Fruit fly (Drosophila melanogaster) whole organism, prepupa: ENCODE results near the gene BHD.

Experiments used
- CG10631 ChIP-seq: fragments of 200-800 bp; sonication (Bioruptor generic); optimal IDR thresholded peaks from 2 replicates; lab custom pipeline; 2016; ENCODE audit warnings: missing biosample characterization, missing genetic modification characterization
- CG11294 ChIP-seq: fragments of 200-800 bp; sonication (Bioruptor generic); IDR thresholded peaks from 2 replicates; pipeline ENCODE4 v1.3.6; 2022; ENCODE audit warnings: missing biosample characterization, missing genetic modification characterization
- CG11762 ChIP-seq: fragments of 200-800 bp; sonication (Bioruptor generic); optimal IDR thresholded peaks from 3 replicates; lab custom pipeline; 2016; ENCODE audit warnings: missing biosample characterization, missing genetic modification characterization; ENCODE audit not compliant: insufficient read depth
- CG11902 ChIP-seq: fragments of 200-800 bp; sonication (Bioruptor generic); optimal IDR thresholded peaks from 3 replicates; lab custom pipeline; 2016; ENCODE audit warnings: missing biosample characterization, missing genetic modification characterization
- CG15336 ChIP-seq: fragments of 200-800 bp; sonication (Bioruptor generic); IDR thresholded peaks from 2 replicates; pipeline ENCODE4 v1.3.6; 2022; ENCODE audit warnings: missing biosample characterization, missing genetic modification characterization
- CG16779 ChIP-seq: fragments of 200-800 bp; sonication (Bioruptor generic); optimal IDR thresholded peaks from 3 replicates; lab custom pipeline; 2017; ENCODE audit warnings: missing biosample characterization, mild to moderate bottlenecking, missing genetic modification characterization
- CG3032 ChIP-seq: fragments of 200-800 bp; optimal IDR thresholded peaks from 2 replicates; lab custom pipeline; 2019; ENCODE audit warnings: missing biosample characterization, mild to moderate bottlenecking, missing genetic modification characterization, moderate library complexity
- CG31627 ChIP-seq: fragments of 200-800 bp; sonication (Bioruptor generic); optimal IDR thresholded peaks from 3 replicates; lab custom pipeline; 2016; ENCODE audit warnings: missing biosample characterization, missing genetic modification characterization
- CG32006 ChIP-seq: fragments of 200-800 bp; sonication (Bioruptor generic); optimal IDR thresholded peaks from 3 replicates; lab custom pipeline; 2017; ENCODE audit warnings: missing biosample characterization, mild to moderate bottlenecking, missing genetic modification characterization
- CG3919 ChIP-seq: fragments of 200-800 bp; sonication (Bioruptor generic); optimal IDR thresholded peaks from 3 replicates; lab custom pipeline; 2016; ENCODE audit warnings: missing biosample characterization, missing genetic modification characterization
- CG4318 ChIP-seq: fragments of 200-800 bp; sonication (Bioruptor generic); optimal IDR thresholded peaks from 3 replicates; lab custom pipeline; 2017; ENCODE audit warnings: missing biosample characterization, mild to moderate bottlenecking, missing genetic modification characterization
- CG6163 ChIP-seq: fragments of 200-800 bp; sonication (Bioruptor generic); IDR thresholded peaks from 3 replicates; pipeline ENCODE4 v1.3.6; 2022; ENCODE audit warnings: missing biosample characterization, missing genetic modification characterization
- CG6792 ChIP-seq: fragments of 200-800 bp; sonication (Bioruptor generic); optimal IDR thresholded peaks from 3 replicates; lab custom pipeline; 2016; ENCODE audit warnings: missing biosample characterization, missing genetic modification characterization
- CG6808 ChIP-seq: fragments of 200-800 bp; sonication (Bioruptor generic); optimal IDR thresholded peaks from 3 replicates; lab custom pipeline; 2017; ENCODE audit warnings: missing biosample characterization, missing genetic modification characterization, mild to moderate bottlenecking, moderate library complexity, missing genetic modification reagents
- CG6854 ChIP-seq: fragments of 200-800 bp; sonication (Bioruptor generic); optimal IDR thresholded peaks from 2 replicates; lab custom pipeline; 2017; ENCODE audit warnings: missing biosample characterization, mild to moderate bottlenecking, missing genetic modification characterization
- CG8119 ChIP-seq: fragments of 200-800 bp; sonication (Bioruptor generic); IDR thresholded peaks from 3 replicates; pipeline ENCODE4 v1.3.6; 2022; ENCODE audit warnings: missing biosample characterization, missing genetic modification characterization
- CG8319 ChIP-seq: fragments of 200-800 bp; sonication (Bioruptor generic); optimal IDR thresholded peaks from 3 replicates; lab custom pipeline; 2016; ENCODE audit warnings: missing biosample characterization, missing genetic modification characterization
- CG8632 ChIP-seq: fragments of 200-800 bp; sonication (Bioruptor generic); optimal IDR thresholded peaks from 3 replicates; lab custom pipeline; 2016; ENCODE audit warnings: missing biosample characterization, missing genetic modification characterization
- CG9139 ChIP-seq: fragments of 200-800 bp; sonication (Bioruptor generic); optimal IDR thresholded peaks from 3 replicates; lab custom pipeline; 2017; ENCODE audit warnings: missing biosample characterization, mild to moderate bottlenecking, missing genetic modification characterization
- Eip75B ChIP-seq: fragments of 200-800 bp; sonication (Bioruptor generic); optimal IDR thresholded peaks from 3 replicates; lab custom pipeline; 2016; ENCODE audit warnings: missing biosample characterization, missing genetic modification characterization
- Eip78C ChIP-seq: fragments of 200-800 bp; sonication (Bioruptor generic); peaks from one replicate; lab custom pipeline; 2016; ENCODE audit warnings: missing biosample characterization, missing genetic modification characterization
- Eip93F ChIP-seq: fragments of 200-800 bp; sonication (Bioruptor generic); optimal IDR thresholded peaks from 2 replicates; lab custom pipeline; 2016; ENCODE audit warnings: missing biosample characterization, mild to moderate bottlenecking, missing genetic modification characterization
- Ets21C ChIP-seq: fragments of 200-800 bp; sonication (Bioruptor generic); optimal IDR thresholded peaks from 3 replicates; lab custom pipeline; 2016; ENCODE audit warnings: missing biosample characterization, missing genetic modification characterization
- Ets96B ChIP-seq: fragments of 200-800 bp; optimal IDR thresholded peaks from 2 replicates; lab custom pipeline; 2019; ENCODE audit warnings: missing biosample characterization, mild to moderate bottlenecking, missing genetic modification characterization, moderate library complexity
- Gug ChIP-seq: fragments of 200-800 bp; sonication (Bioruptor generic); IDR thresholded peaks from 2 replicates; pipeline ENCODE4 v1.3.6; 2022; ENCODE audit warnings: missing biosample characterization, missing genetic modification characterization
- Hr38 ChIP-seq: sonication (Bioruptor generic); optimal IDR thresholded peaks from 2 replicates; lab custom pipeline; 2016; ENCODE audit warnings: missing biosample characterization, missing genetic modification characterization
- Hr39 ChIP-seq: fragments of 200-800 bp; sonication (Bioruptor generic); optimal IDR thresholded peaks from 2 replicates; lab custom pipeline; 2016; ENCODE audit warnings: missing biosample characterization, missing genetic modification characterization
- Hr4 ChIP-seq: fragments of 200-800 bp; sonication (Bioruptor generic); optimal IDR thresholded peaks from 3 replicates; lab custom pipeline; 2016; ENCODE audit warnings: missing biosample characterization, missing genetic modification characterization
- Lpt ChIP-seq: fragments of 200-800 bp; sonication (Bioruptor generic); optimal IDR thresholded peaks from 3 replicates; lab custom pipeline; 2016; ENCODE audit warnings: missing biosample characterization, missing genetic modification characterization
- Met ChIP-seq: fragments of 200-800 bp; sonication (Bioruptor generic); optimal IDR thresholded peaks from 3 replicates; lab custom pipeline; 2016; ENCODE audit warnings: missing biosample characterization, missing genetic modification characterization
- OdsH ChIP-seq: fragments of 200-800 bp; sonication (Bioruptor generic); optimal IDR thresholded peaks from 3 replicates; lab custom pipeline; 2016; ENCODE audit warnings: missing biosample characterization, missing genetic modification characterization
- Smox ChIP-seq: fragments of 200-800 bp; sonication (Bioruptor generic); optimal IDR thresholded peaks from 3 replicates; lab custom pipeline; 2016; ENCODE audit warnings: missing biosample characterization, missing genetic modification characterization
- Sox102F ChIP-seq: fragments of 200-800 bp; sonication (Bioruptor generic); optimal IDR thresholded peaks from 2 replicates; lab custom pipeline; 2016; ENCODE audit warnings: missing biosample characterization, mild to moderate bottlenecking, missing genetic modification characterization
- Sox14 ChIP-seq: fragments of 200-800 bp; sonication (Bioruptor generic); optimal IDR thresholded peaks from 3 replicates; lab custom pipeline; 2016; ENCODE audit warnings: missing biosample characterization, missing genetic modification characterization
- Sox15 ChIP-seq: fragments of 200-800 bp; sonication (Bioruptor generic); optimal IDR thresholded peaks from 3 replicates; lab custom pipeline; 2016; ENCODE audit warnings: missing biosample characterization, missing genetic modification characterization
- achi ChIP-seq: fragments of 200-800 bp; sonication (Bioruptor generic); optimal IDR thresholded peaks from 3 replicates; lab custom pipeline; 2016; ENCODE audit warnings: missing biosample characterization, missing genetic modification characterization
- acj6 ChIP-seq: fragments of 200-800 bp; sonication (Bioruptor generic); optimal IDR thresholded peaks from 3 replicates; lab custom pipeline; 2016; ENCODE audit warnings: missing biosample characterization, missing genetic modification characterization
- cyc ChIP-seq: fragments of 200-800 bp; sonication (Bioruptor generic); optimal IDR thresholded peaks from 3 replicates; lab custom pipeline; 2016; ENCODE audit warnings: missing biosample characterization, missing genetic modification characterization
- dsx ChIP-seq: fragments of 200-800 bp; optimal IDR thresholded peaks from 3 replicates; lab custom pipeline; 2019; ENCODE audit warnings: missing biosample characterization, mild to moderate bottlenecking, missing genetic modification characterization, moderate library complexity; ENCODE audit not compliant: poor library complexity, severe bottlenecking
- eg ChIP-seq: fragments of 200-800 bp; sonication (Bioruptor generic); IDR thresholded peaks from 3 replicates; pipeline ENCODE4 v1.3.6; 2022; ENCODE audit warnings: missing biosample characterization, missing genetic modification characterization
- esn ChIP-seq: fragments of 200-800 bp; sonication (Bioruptor generic); optimal IDR thresholded peaks from 2 replicates; lab custom pipeline; 2016; ENCODE audit warnings: missing biosample characterization, mild to moderate bottlenecking, missing genetic modification characterization, moderate library complexity
- fkh ChIP-seq: fragments of 200-800 bp; sonication (Bioruptor generic); optimal IDR thresholded peaks from 3 replicates; lab custom pipeline; 2017; ENCODE audit warnings: missing biosample characterization, mild to moderate bottlenecking, missing genetic modification characterization, moderate library complexity
- lz ChIP-seq: fragments of 200-800 bp; sonication (Bioruptor generic); optimal IDR thresholded peaks from 3 replicates; lab custom pipeline; 2016; ENCODE audit warnings: missing biosample characterization, missing genetic modification characterization
- net ChIP-seq: fragments of 200-800 bp; sonication (Bioruptor generic); optimal IDR thresholded peaks from 3 replicates; lab custom pipeline; 2016; ENCODE audit warnings: missing biosample characterization, missing genetic modification characterization
- pdm3 ChIP-seq: fragments of 200-800 bp; sonication (Bioruptor generic); optimal IDR thresholded peaks from 3 replicates; lab custom pipeline; 2016; ENCODE audit warnings: missing biosample characterization, missing genetic modification characterization
- salr ChIP-seq, 2 experiments: fragments of 200-800 bp; sonication (Bioruptor generic); optimal IDR thresholded peaks; 3 replicates each; lab custom pipeline; 2016 to 2018; ENCODE audit warnings: missing biosample characterization in 2 of 2, missing genetic modification characterization in 2 of 2, mild to moderate bottlenecking in 1 of 2
- ss ChIP-seq, 2 experiments: fragments of 200-800 bp; sonication (Bioruptor generic); optimal IDR thresholded peaks; 2 replicates in 1 of 2; 3 replicates in 1 of 2; lab custom pipeline; 2017 to 2018; ENCODE audit warnings: mild to moderate bottlenecking in 2 of 2, missing biosample characterization in 2 of 2, missing genetic modification characterization in 2 of 2, moderate library complexity in 1 of 2
- topi ChIP-seq: fragments of 200-800 bp; sonication (Bioruptor generic); optimal IDR thresholded peaks from 3 replicates; lab custom pipeline; 2016; ENCODE audit warnings: missing biosample characterization, missing genetic modification characterization
- vri ChIP-seq: fragments of 200-800 bp; sonication (Bioruptor generic); optimal IDR thresholded peaks from 3 replicates; lab custom pipeline; 2016; ENCODE audit warnings: missing biosample characterization, mild to moderate bottlenecking, missing genetic modification characterization

BHD gene

DNA sequence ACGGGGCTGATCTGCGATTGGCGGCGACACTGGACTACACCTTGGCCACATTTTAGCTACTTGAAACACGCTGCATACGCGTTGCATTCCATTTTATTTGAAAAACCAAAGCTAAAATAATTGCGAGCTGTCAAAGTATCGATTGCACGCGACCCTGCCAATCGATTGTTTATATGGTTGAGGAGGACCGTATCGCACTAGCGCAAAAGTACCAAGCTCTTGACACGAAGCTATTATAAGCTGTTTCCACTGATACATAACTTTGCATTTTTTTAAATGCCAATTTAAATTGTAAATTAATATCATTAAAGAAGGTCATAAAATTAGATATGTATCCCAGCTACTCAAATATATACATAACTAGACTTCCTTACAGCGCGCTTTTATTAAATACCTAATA is 10.8 kb downstream of the BHD start, which contains the start of gene Cdc27:
Cdc27 (minus strand) TSS at position 174 of the 400 bp plus-strand sequence.
- TF ChIP-seq fkh (GFP tag; lab: Kevin White, UChicago) = peak; percentile 15
- TF ChIP-seq CG15336 = 0 out of 2 replicates have a peak, but pooled peaks have one; percentile 12
- peak; percentile 4 for TF ChIP-seq Met (GFP tag; lab: Kevin White, UChicago)
- peak; percentile 14 for TF ChIP-seq Ets96B (tag; lab: Kevin White, UChicago)
- TF ChIP-seq CG6854 (GFP tag; lab: Kevin White, UChicago) = no peak
- peak; percentile 50; the same call in 1 of the 3 replicates for TF ChIP-seq CG6163 (GFP tag; lab: Robert Waterston, UW)
- no peak for TF ChIP-seq CG8319 (GFP tag; lab: Kevin White, UChicago)
- peak; percentile 8 for TF ChIP-seq topi (GFP tag; lab: Kevin White, UChicago)
- TF ChIP-seq pdm3 = peak; percentile 12
- no peak for TF ChIP-seq CG16779
- no peak for TF ChIP-seq CG11902 (GFP tag; lab: Kevin White, UChicago)
- TF ChIP-seq Hr39 (GFP tag; lab: Kevin White, UChicago) = peak; percentile 21
- no peak for TF ChIP-seq CG32006
- TF ChIP-seq CG31627 (GFP tag; lab: Kevin White, UChicago) = no peak
- no peak for TF ChIP-seq salr (GFP tag; optimal IDR thresholded peaks at IDR 0.05; lab: Kevin White, UChicago)
- no peak for TF ChIP-seq CG6792 (GFP tag; lab: Kevin White, UChicago)
- no peak for TF ChIP-seq Sox15 (GFP tag; lab: Kevin White, UChicago)
- TF ChIP-seq CG3919 (GFP tag; lab: Kevin White, UChicago) = peak; percentile 12
- TF ChIP-seq dsx (GFP tag; lab: Kevin White, UChicago) = no peak
- peak; percentile 39 for TF ChIP-seq esn
- TF ChIP-seq Smox (GFP tag; lab: Kevin White, UChicago) = peak; percentile 4
- no peak for TF ChIP-seq Ets21C (GFP tag; lab: Kevin White, UChicago)
- no peak for TF ChIP-seq CG9139
- no peak for TF ChIP-seq eg (GFP tag; lab: Robert Waterston, UW)
- peak; percentile 29 for TF ChIP-seq cyc (GFP tag; lab: Kevin White, UChicago)
- TF ChIP-seq Sox14 = peak; percentile 44
- TF ChIP-seq lz (GFP tag; lab: Kevin White, UChicago) = peak; percentile 28
- peak; percentile 20; the same call in 1 of the 3 replicates for TF ChIP-seq CG8119
- TF ChIP-seq CG3032 (tag; lab: Kevin White, UChicago) = peak; percentile 41
- peak; percentile 66 for TF ChIP-seq achi (GFP tag; lab: Kevin White, UChicago)
- peak; percentile 34 for TF ChIP-seq Hr4 (GFP tag; lab: Kevin White, UChicago)
- peak; percentile 70 for TF ChIP-seq Eip78C (GFP tag; lab: Kevin White, UChicago)
- TF ChIP-seq CG6808 = no peak
- TF ChIP-seq CG11762 (GFP tag; lab: Kevin White, UChicago) = no peak
- no peak for TF ChIP-seq CG8632
- TF ChIP-seq Eip75B (GFP tag; lab: Kevin White, UChicago) = peak; percentile 29
- TF ChIP-seq net (GFP tag; lab: Kevin White, UChicago) = no peak
- TF ChIP-seq CG10631 (GFP tag; lab: Kevin White, UChicago) = peak; percentile 24
- TF ChIP-seq CG4318 (GFP tag; lab: Kevin White, UChicago) = no peak
- peak; percentile 9 for TF ChIP-seq OdsH (GFP tag; lab: Kevin White, UChicago)
- TF ChIP-seq Hr38 (GFP tag; lab: Kevin White, UChicago) = no peak
- TF ChIP-seq, all 60 proteins: peak for 22

DNA sequence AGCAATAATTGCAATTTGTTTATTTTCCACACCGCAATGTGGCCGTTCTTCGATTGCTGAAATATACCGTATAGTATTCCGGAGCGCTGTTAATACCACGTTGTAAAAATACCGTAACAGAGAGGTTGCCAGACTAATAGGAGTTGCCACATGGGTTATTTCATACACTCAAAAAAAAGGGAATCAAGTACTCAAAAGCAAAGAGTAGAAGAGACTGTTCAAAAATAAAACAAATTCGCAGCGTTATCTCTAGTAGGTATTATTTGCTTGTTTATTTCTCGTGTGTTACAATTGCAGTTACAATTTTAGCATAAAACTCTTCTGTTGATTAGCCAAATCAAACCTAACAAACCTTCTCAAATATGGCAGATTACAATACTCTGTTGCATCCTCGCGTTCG is 12.1 kb downstream of the BHD start, which contains the start of gene MED4:
MED4 (minus strand) TSS at position 59 of the 400 bp plus-strand sequence.
- TF ChIP-seq CG31627 (GFP tag; lab: Kevin White, UChicago) (peak; percentile 87), ss (GFP tag; optimal IDR thresholded peaks at IDR 0.05; lab: Kevin White, UChicago) (peak in 1 of 2 experiments; percentile 51), CG8119 (peak; percentile 78; the same call in 2 of the 3 replicates), lz (GFP tag; lab: Kevin White, UChicago) (peak; percentile 83), CG16779 (no peak), Sox102F (GFP tag; lab: Kevin White, UChicago) (no peak), Gug (peak; percentile 63), topi (GFP tag; lab: Kevin White, UChicago) (peak; percentile 71), CG11762 (GFP tag; lab: Kevin White, UChicago) (peak; percentile 68), Hr38 (GFP tag; lab: Kevin White, UChicago) (no peak), Eip75B (GFP tag; lab: Kevin White, UChicago) (peak; percentile 77), Met (GFP tag; lab: Kevin White, UChicago) (peak; percentile 77), CG3919 (GFP tag; lab: Kevin White, UChicago) (peak; percentile 84), Hr39 (GFP tag; lab: Kevin White, UChicago) (peak; percentile 83), Sox14 (peak; percentile 79), Eip93F (GFP tag; lab: Kevin White, UChicago) (no peak), acj6 (GFP tag; lab: Kevin White, UChicago) (peak; percentile 73), Hr4 (GFP tag; lab: Kevin White, UChicago) (peak; percentile 85), CG3032 (tag; lab: Kevin White, UChicago) (peak; percentile 73), Lpt (GFP tag; lab: Kevin White, UChicago) (peak; percentile 71), CG11294 (GFP tag; lab: Robert Waterston, UW) (peak; percentile 72), vri (GFP tag; lab: Kevin White, UChicago) (no peak), pdm3 (peak; percentile 83), Ets21C (GFP tag; lab: Kevin White, UChicago) (peak; percentile 68)
